Worm (Caenorhabditis elegans) whole organism, late embryonic: ENCODE results near the gene famp-1.
A peak's percentile ranks its signal among the peaks of the same experiment; 100 is the strongest.

Experiments
- C08G9.2 ChIP-seq: sonication (generic microtip); optimal IDR thresholded peaks from 2 replicates; lab custom pipeline; 2016; ENCODE audit warnings: mild to moderate bottlenecking, missing genetic modification characterization, moderate library complexity, missing compliant biosample characterization
- T23F11.4 ChIP-seq: fragments of 200-800 bp; sonication (Bioruptor generic); optimal IDR thresholded peaks from 2 replicates; lab custom pipeline; 2018; ENCODE audit warnings: mild to moderate bottlenecking, missing genetic modification characterization, missing compliant biosample characterization
- hlh-6 ChIP-seq: sonication (generic microtip); optimal IDR thresholded peaks from 2 replicates; lab custom pipeline; 2016; ENCODE audit warnings: missing genotype, missing genetic modification characterization, missing compliant biosample characterization
- nhr-232 ChIP-seq: sonication (generic microtip); optimal IDR thresholded peaks from 2 replicates; lab custom pipeline; 2016; ENCODE audit warnings: missing genetic modification characterization, missing compliant biosample characterization
- unc-3 ChIP-seq, 2 experiments: fragments of 200-800 bp in 1 of 2; sonication (Bioruptor generic) in 1 of 2; sonication (generic microtip) in 1 of 2; conservative IDR thresholded peaks in 1 of 2; optimal IDR thresholded peaks in 1 of 2; 2 replicates each; pipeline versions ENCODE4 v1.3.6 to Lab custom; 2016 to 2022; ENCODE audit warnings: missing compliant biosample characterization in 2 of 2, missing genetic modification characterization in 2 of 2, missing genetic modification reagents in 1 of 2

ce11 chrIV:2219334-2219755 is 44.1 kb downstream of the famp-1 start:
- TF ChIP-seq C08G9.2 = peak; percentile 41
- no peak for TF ChIP-seq unc-3 (GFP tag; conservative IDR thresholded peaks at IDR 0.05; lab: Robert Waterston, UW)
- TF ChIP-seq unc-3 (tag; optimal IDR thresholded peaks at IDR 0.05; lab: Kevin White, UChicago) = no peak
- TF ChIP-seq T23F11.4 (GFP tag; lab: Kevin White, UChicago) = peak; percentile 50
- no peak for TF ChIP-seq nhr-232 (tag; lab: Kevin White, UChicago)
- no peak for TF ChIP-seq hlh-6 (tag; lab: Kevin White, UChicago)
